Fruit fly (Drosophila melanogaster): Measurements from ENCODE around the gene CG14882.

dm6 chr3R:16477033-16477432 is 34.0 kb downstream of the CG14882 start, which contains the start of gene Gyc89Db:
- TF ChIP-seq Pif1A (GFP tag; optimal IDR thresholded peaks at IDR 0.05) (no peak), D1 (tag; optimal IDR thresholded peaks at IDR 0.05) (no peak), CG9948 (tag; optimal IDR thresholded peaks at IDR 0.05) (no peak)

Measured in whole organism, pupa.